Fruit fly (Drosophila melanogaster) whole organism, adult: ENCODE results near the gene RasGAP1.

Experiments used
- CG11617 ChIP-seq: fragments of 200-800 bp; sonication (Bioruptor generic); optimal IDR thresholded peaks from 2 replicates; lab custom pipeline; 2017; ENCODE audit warnings: mild to moderate bottlenecking, missing biosample characterization, missing genetic modification reagents, missing genetic modification characterization
- CG12768 ChIP-seq: fragments of 200-800 bp; sonication (Bioruptor generic); optimal IDR thresholded peaks from 2 replicates; lab custom pipeline; 2017; ENCODE audit warnings: missing biosample characterization, missing genetic modification characterization, mild to moderate bottlenecking, moderate library complexity, missing genetic modification reagents
- CG14711 ChIP-seq: fragments of 200-800 bp; sonication (Bioruptor generic); optimal IDR thresholded peaks from 2 replicates; lab custom pipeline; 2018; ENCODE audit warnings: missing biosample characterization, mild to moderate bottlenecking, missing genetic modification characterization, moderate library complexity
- CG1620 ChIP-seq: fragments of 200-800 bp; sonication (Bioruptor generic); optimal IDR thresholded peaks from 2 replicates; lab custom pipeline; 2016; ENCODE audit warnings: missing biosample characterization, missing genetic modification characterization
- CG33017 ChIP-seq: fragments of 200-800 bp; sonication (Bioruptor generic); optimal IDR thresholded peaks from 2 replicates; lab custom pipeline; 2018; ENCODE audit warnings: missing biosample characterization, mild to moderate bottlenecking, missing genetic modification characterization, moderate library complexity
- CG5204 ChIP-seq: fragments of 200-800 bp; sonication (Bioruptor generic); optimal IDR thresholded peaks from 2 replicates; lab custom pipeline; 2016; ENCODE audit warnings: missing biosample characterization, missing genetic modification characterization
- CG7045 ChIP-seq: fragments of 200-800 bp; sonication (Bioruptor generic); optimal IDR thresholded peaks from 2 replicates; lab custom pipeline; 2017; ENCODE audit warnings: missing biosample characterization, mild to moderate bottlenecking, missing genetic modification characterization
- CG7101 ChIP-seq: fragments of 200-800 bp; sonication (Bioruptor generic); optimal IDR thresholded peaks from 2 replicates; lab custom pipeline; 2018; ENCODE audit warnings: missing biosample characterization, mild to moderate bottlenecking, missing genetic modification characterization, moderate library complexity
- Clk ChIP-seq: fragments of 200-800 bp; sonication (Bioruptor generic); optimal IDR thresholded peaks from 2 replicates; lab custom pipeline; 2017; ENCODE audit warnings: missing biosample characterization, missing genetic modification characterization
- Crg-1 ChIP-seq: fragments of 200-800 bp; sonication (Bioruptor generic); optimal IDR thresholded peaks from 2 replicates; lab custom pipeline; 2016; ENCODE audit warnings: missing biosample characterization, missing genetic modification characterization
- Hr96 ChIP-seq: fragments of 200-800 bp; sonication (Bioruptor generic); optimal IDR thresholded peaks from 2 replicates; lab custom pipeline; 2016; ENCODE audit warnings: missing biosample characterization, missing genetic modification characterization
- Mnt ChIP-seq: fragments of 200-800 bp; sonication (Bioruptor generic); optimal IDR thresholded peaks from 2 replicates; lab custom pipeline; 2016; ENCODE audit warnings: missing biosample characterization, mild to moderate bottlenecking, missing genetic modification characterization
- bab1 ChIP-seq: fragments of 200-800 bp; sonication (Bioruptor generic); optimal IDR thresholded peaks from 3 replicates; lab custom pipeline; 2019; ENCODE audit warnings: missing biosample characterization, mild to moderate bottlenecking, missing genetic modification characterization, moderate library complexity
- cic ChIP-seq: fragments of 200-800 bp; sonication (Bioruptor generic); optimal IDR thresholded peaks from 2 replicates; lab custom pipeline; 2017; ENCODE audit warnings: missing biosample characterization, mild to moderate bottlenecking, missing genetic modification characterization, moderate library complexity
- cnc ChIP-seq, 2 experiments: fragments of >200 bp; optimal IDR thresholded peaks; 2 replicates each; lab custom pipeline; 2017
- kay ChIP-seq: fragments of 200-800 bp; sonication (Bioruptor generic); peaks from one replicate; lab custom pipeline; 2016; ENCODE audit warnings: missing biosample characterization, missing genetic modification characterization, borderline replicate concordance
- ovo ChIP-seq: fragments of 200-800 bp; sonication (Bioruptor generic); optimal IDR thresholded peaks from 2 replicates; lab custom pipeline; 2016; ENCODE audit warnings: missing biosample characterization, missing genetic modification characterization
- pad ChIP-seq: fragments of 200-800 bp; sonication (Bioruptor generic); optimal IDR thresholded peaks from 3 replicates; lab custom pipeline; 2017; ENCODE audit warnings: missing biosample characterization, missing genetic modification characterization, mild to moderate bottlenecking, moderate library complexity, missing genetic modification reagents
- tj ChIP-seq: fragments of 200-800 bp; sonication (Bioruptor generic); optimal IDR thresholded peaks from 3 replicates; lab custom pipeline; 2017; ENCODE audit warnings: missing biosample characterization, mild to moderate bottlenecking, missing genetic modification characterization, moderate library complexity
- toe ChIP-seq: fragments of 200-800 bp; sonication (Bioruptor generic); optimal IDR thresholded peaks from 2 replicates; lab custom pipeline; 2016; ENCODE audit warnings: missing biosample characterization, missing genetic modification characterization

Gene RasGAP1

DNA sequence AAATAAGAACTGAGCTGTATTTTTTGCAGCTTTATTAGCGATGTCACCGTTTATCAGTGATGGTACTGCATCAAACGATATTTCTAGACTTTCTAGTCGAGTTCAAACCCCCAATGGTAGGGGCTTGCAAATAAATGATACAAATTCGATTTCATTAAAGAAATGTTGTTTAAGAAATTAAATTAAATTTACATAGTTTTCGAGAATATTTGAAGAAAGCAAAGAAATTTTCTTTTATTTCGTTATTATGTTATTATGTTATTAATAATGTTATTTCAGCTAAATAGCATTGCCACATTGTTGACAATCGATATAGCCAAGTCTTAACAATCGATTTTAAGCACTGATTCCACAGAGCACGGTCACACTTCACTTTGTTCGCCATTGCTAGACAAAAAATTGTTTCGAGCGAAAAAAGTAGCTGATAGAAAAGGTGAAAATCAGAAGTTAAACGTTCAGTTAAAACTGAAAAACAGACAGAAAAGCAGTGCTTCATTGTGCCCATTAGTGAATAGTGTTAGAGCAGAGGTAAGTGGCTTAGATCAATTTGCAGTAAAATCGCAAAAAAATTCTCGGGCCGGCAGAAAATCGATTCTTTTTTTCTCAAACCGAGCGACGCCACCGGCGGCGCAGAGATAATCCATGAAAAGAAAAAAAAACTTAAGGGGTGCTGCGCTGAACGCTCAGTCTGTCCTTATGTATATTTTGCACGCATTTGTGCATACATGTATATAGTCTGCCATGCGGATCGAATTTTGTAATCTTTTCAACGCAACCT lies 9.4 kb upstream of the RasGAP1 start, which contains the start of the genes iPLA2-VIA and Ciz1:
TSS of gene iPLA2-VIA (minus strand) at position 75 of the 778 bp plus-strand sequence.
TSS of gene Ciz1 (plus strand) at position 365 of the 778 bp plus-strand sequence.
- TF ChIP-seq CG1620 (GFP tag; lab: Kevin White, UChicago): peak; percentile 36
- TF ChIP-seq kay (GFP tag; lab: Kevin White, UChicago): peak; percentile 51
- TF ChIP-seq Clk: no peak
- peak; percentile 65 for TF ChIP-seq toe (GFP tag; lab: Kevin White, UChicago)
- no peak for TF ChIP-seq CG7045 (GFP tag; lab: Kevin White, UChicago)
- TF ChIP-seq cic: no peak
- no peak for TF ChIP-seq Crg-1 (GFP tag; lab: Kevin White, UChicago)
- TF ChIP-seq CG12768 (GFP tag; lab: Kevin White, UChicago): no peak
- TF ChIP-seq pad (GFP tag; lab: Kevin White, UChicago): peak; percentile 19
- TF ChIP-seq Mnt: peak; percentile 36
- peak; percentile 34 for TF ChIP-seq bab1 (GFP tag; lab: Kevin White, UChicago)
- TF ChIP-seq CG14711 (tag; lab: Kevin White, UChicago): peak; percentile 5
- no peak for TF ChIP-seq Hr96 (GFP tag; lab: Kevin White, UChicago)
- TF ChIP-seq tj: peak; percentile 12
- no peak for TF ChIP-seq cnc (optimal IDR thresholded peaks at IDR 0.05; lab: Kevin White, UChicago)
- peak; percentile 32 for TF ChIP-seq CG7101
- TF ChIP-seq CG33017 (tag; lab: Kevin White, UChicago): no peak
- TF ChIP-seq CG11617 (GFP tag; lab: Kevin White, UChicago): peak; percentile 18

- TF ChIP-seq ovo (no peak), CG11617 (GFP tag; lab: Kevin White, UChicago) (no peak), CG12768 (GFP tag; lab: Kevin White, UChicago) (peak; percentile 47), kay (GFP tag; lab: Kevin White, UChicago) (peak; percentile 90), toe (GFP tag; lab: Kevin White, UChicago) (no peak)
Measured at dm6 chr3L:9863656-9864055, 8.6 kb upstream of the RasGAP1 start.

- TF ChIP-seq CG1620 (GFP tag; lab: Kevin White, UChicago) (peak; percentile 17), CG33017 (tag; lab: Kevin White, UChicago) (no peak), Clk (no peak), CG11617 (GFP tag; lab: Kevin White, UChicago) (peak; percentile 33), cnc (optimal IDR thresholded peaks at IDR 0.05; lab: Kevin White, UChicago) (no peak), bab1 (GFP tag; lab: Kevin White, UChicago) (peak; percentile 40), Crg-1 (GFP tag; lab: Kevin White, UChicago) (no peak), Hr96 (GFP tag; lab: Kevin White, UChicago) (no peak), tj (no peak), pad (GFP tag; lab: Kevin White, UChicago) (peak; percentile 15), kay (GFP tag; lab: Kevin White, UChicago) (no peak), CG7045 (GFP tag; lab: Kevin White, UChicago) (peak; percentile 7), CG12768 (GFP tag; lab: Kevin White, UChicago) (no peak), toe (GFP tag; lab: Kevin White, UChicago) (peak; percentile 25), CG5204 (GFP tag; lab: Kevin White, UChicago) (no peak), CG14711 (tag; lab: Kevin White, UChicago) (peak; percentile 31), Mnt (peak; percentile 54), ovo (peak; percentile 3), cic (peak; percentile 34), CG7101 (peak; percentile 62)
Measured at dm6 chr3L:9859624-9860023, 4.5 kb upstream of the RasGAP1 start, which contains the start of gene CG10809. Gene CG10809, minus strand, starts transcription at chr3L:9859889.

dm6 chr3L:9856430-9857218 lies 1.5 kb upstream of the RasGAP1 start:
- TF ChIP-seq Crg-1 (GFP tag; lab: Kevin White, UChicago) (no peak), ovo (no peak), CG1620 (GFP tag; lab: Kevin White, UChicago) (no peak), CG33017 (tag; lab: Kevin White, UChicago) (no peak), toe (GFP tag; lab: Kevin White, UChicago) (no peak), CG11617 (GFP tag; lab: Kevin White, UChicago) (no peak), pad (GFP tag; lab: Kevin White, UChicago) (no peak), CG5204 (GFP tag; lab: Kevin White, UChicago) (no peak), CG7101 (peak; percentile 36), cic (no peak), CG14711 (tag; lab: Kevin White, UChicago) (peak; percentile 30), tj (no peak), bab1 (GFP tag; lab: Kevin White, UChicago) (peak; percentile 64), Mnt (no peak)

DNA sequence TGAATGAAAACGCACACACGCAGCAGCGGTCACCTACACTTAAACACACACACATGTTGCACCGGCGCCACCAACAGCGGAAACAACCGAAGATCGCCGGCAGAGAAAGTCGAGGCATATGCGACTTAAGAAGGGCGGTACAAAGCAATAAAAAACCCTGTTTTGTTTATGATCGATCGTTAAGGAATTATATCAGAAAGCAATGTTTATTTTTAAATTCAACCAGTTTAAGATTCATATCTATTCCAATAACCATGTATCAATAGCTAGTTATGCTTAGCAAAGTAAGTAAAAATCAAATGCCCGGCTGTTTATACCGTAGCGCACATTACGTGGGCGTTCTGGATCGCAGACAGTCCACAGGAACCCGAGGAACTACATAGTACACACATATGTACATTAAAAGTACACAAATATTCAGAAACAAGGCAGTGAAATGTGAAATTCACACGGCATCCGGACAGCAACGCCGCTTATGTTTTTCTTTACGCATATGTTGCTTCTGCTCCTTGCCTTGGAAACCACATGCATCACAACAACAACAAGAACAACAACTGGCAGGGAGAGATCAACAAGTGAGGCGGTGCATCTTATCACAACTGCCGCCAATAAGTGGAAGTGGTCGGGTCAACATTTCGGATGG lies 820 bp upstream of the RasGAP1 start:
- TF ChIP-seq Crg-1 (GFP tag; lab: Kevin White, UChicago): peak; percentile 41
- peak; percentile 40 for TF ChIP-seq CG11617 (GFP tag; lab: Kevin White, UChicago)
- no peak for TF ChIP-seq CG5204 (GFP tag; lab: Kevin White, UChicago)
- TF ChIP-seq CG33017 (tag; lab: Kevin White, UChicago): peak; percentile 72
- TF ChIP-seq CG7045 (GFP tag; lab: Kevin White, UChicago): peak; percentile 66
- TF ChIP-seq CG14711 (tag; lab: Kevin White, UChicago): peak; percentile 69
- no peak for TF ChIP-seq cnc (optimal IDR thresholded peaks at IDR 0.05; lab: Kevin White, UChicago)
- TF ChIP-seq toe (GFP tag; lab: Kevin White, UChicago): peak; percentile 26
- TF ChIP-seq kay (GFP tag; lab: Kevin White, UChicago): no peak
- peak; percentile 46 for TF ChIP-seq Clk
- peak; percentile 82 for TF ChIP-seq CG7101
- peak; percentile 26 for TF ChIP-seq Mnt
- TF ChIP-seq ovo: no peak
- peak; percentile 84 for TF ChIP-seq bab1 (GFP tag; lab: Kevin White, UChicago)
- TF ChIP-seq CG1620 (GFP tag; lab: Kevin White, UChicago): peak; percentile 28
- peak; percentile 80 for TF ChIP-seq Hr96 (GFP tag; lab: Kevin White, UChicago)
- peak; percentile 60 for TF ChIP-seq CG12768 (GFP tag; lab: Kevin White, UChicago)
- TF ChIP-seq tj: peak; percentile 38
- TF ChIP-seq pad (GFP tag; lab: Kevin White, UChicago): peak; percentile 46
- peak; percentile 30 for TF ChIP-seq cic
